Fruit fly (Drosophila melanogaster): Measurements from ENCODE around the gene CG14321.

The CG14321 gene

DNA sequence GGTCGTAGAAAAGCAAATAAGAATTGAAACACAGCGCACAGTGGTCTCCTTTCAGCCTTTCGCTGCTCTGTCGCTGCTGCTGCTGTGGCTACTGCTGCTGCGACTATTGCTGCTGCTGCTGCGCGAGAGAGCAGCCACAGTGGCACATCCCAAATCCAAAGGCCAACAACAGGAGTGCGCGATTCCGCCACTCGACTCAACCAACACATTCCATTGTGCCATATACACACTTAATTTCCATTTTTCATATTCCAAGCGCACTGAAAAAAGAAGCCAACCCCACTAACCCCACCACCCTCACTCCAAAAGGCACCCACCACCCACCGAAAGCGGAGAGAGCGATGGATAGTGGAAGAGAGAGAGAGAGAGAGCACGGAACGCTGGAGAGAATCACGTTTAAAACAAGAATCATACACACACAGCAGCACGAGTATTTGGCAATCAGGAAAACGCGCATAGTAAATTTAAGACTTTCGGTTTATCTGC lies 42.7 kb downstream of the CG14321 start (continued):
- no peak for TF ChIP-seq pho (GFP tag; optimal IDR thresholded peaks at IDR 0.05)
- no peak for TF ChIP-seq exex (tag; optimal IDR thresholded peaks at IDR 0.05)
- TF ChIP-seq chif (GFP tag; optimal IDR thresholded peaks at IDR 0.05) = no peak
- TF ChIP-seq Adf1 (GFP tag; IDR thresholded peaks at IDR 0.05) = peak; percentile 86
- peak; percentile 22 for TF ChIP-seq yki (optimal IDR thresholded peaks at IDR 0.05)
- no peak for TF ChIP-seq CG18476 (GFP tag; optimal IDR thresholded peaks at IDR 0.05)
- no peak for TF ChIP-seq bsh (GFP tag; optimal IDR thresholded peaks at IDR 0.05)
- TF ChIP-seq ssp (GFP tag; IDR thresholded peaks at IDR 0.05) = no peak
- TF ChIP-seq CG10959 (GFP tag; IDR thresholded peaks at IDR 0.05) = 0 out of 2 replicates have a peak, but pooled peaks have one; percentile 7
- no peak for TF ChIP-seq lmd (GFP tag; IDR thresholded peaks at IDR 0.05)
- TF ChIP-seq Med (GFP tag) = peak; percentile 61
- no peak for TF ChIP-seq CG31224 (GFP tag; IDR thresholded peaks at IDR 0.05)
- TF ChIP-seq seq (GFP tag; IDR thresholded peaks at IDR 0.05) = no peak
- TF ChIP-seq CG32767 (GFP tag; IDR thresholded peaks at IDR 0.05) = peak; percentile 50; the same call in 1 of the 2 replicates
- peak; percentile 25 for TF ChIP-seq ewg (GFP tag; optimal IDR thresholded peaks at IDR 0.05)
- peak; percentile 84 for TF ChIP-seq nerfin-1 (tag; optimal IDR thresholded peaks at IDR 0.05)
- TF ChIP-seq lbe (GFP tag; optimal IDR thresholded peaks at IDR 0.05) = no peak
- no peak for TF ChIP-seq Xbp1 (GFP tag; optimal IDR thresholded peaks at IDR 0.05)
- TF ChIP-seq CG4854 (GFP tag; optimal IDR thresholded peaks at IDR 0.05) = no peak
- TF ChIP-seq gro (GFP tag; optimal IDR thresholded peaks at IDR 0.05) = no peak
- no peak for TF ChIP-seq CG14050 (GFP tag; IDR thresholded peaks at IDR 0.05)
- TF ChIP-seq stwl (tag; optimal IDR thresholded peaks at IDR 0.05) = no peak
- TF ChIP-seq ranshi (GFP tag; IDR thresholded peaks at IDR 0.05) = 0 out of 2 replicates have a peak, but pooled peaks have one; percentile 6
- no peak for TF ChIP-seq CG10209 (GFP tag; optimal IDR thresholded peaks at IDR 0.05)
- TF ChIP-seq CG11085 (GFP tag; IDR thresholded peaks at IDR 0.05) = no peak
- peak; percentile 4; the same call in 1 of the 2 replicates for TF ChIP-seq slbo (GFP tag; IDR thresholded peaks at IDR 0.05)
- no peak for TF ChIP-seq CG4424 (GFP tag; optimal IDR thresholded peaks at IDR 0.05)
- no peak for TF ChIP-seq GATAe (GFP tag; conservative IDR thresholded peaks at IDR 0.05)
- TF ChIP-seq fd3F (GFP tag; optimal IDR thresholded peaks at IDR 0.05) = no peak
- no peak for TF ChIP-seq Ets65A (GFP tag)
- peak; percentile 34; the same call in 1 of the 2 replicates for TF ChIP-seq bbx (GFP tag; IDR thresholded peaks at IDR 0.05; ENCODE audit: partially characterized antibody)
- TF ChIP-seq CG3726 (GFP tag; IDR thresholded peaks at IDR 0.05) = no peak
- 0 out of 2 replicates have a peak, but pooled peaks have one; percentile 11 for TF ChIP-seq nerfin-2 (GFP tag; IDR thresholded peaks at IDR 0.05; ENCODE audit: partially characterized antibody)
- no peak for TF ChIP-seq CG17912 (GFP tag; optimal IDR thresholded peaks at IDR 0.05)
- TF ChIP-seq CG12769 (tag; optimal IDR thresholded peaks at IDR 0.05) = no peak
- TF ChIP-seq CG10543 (GFP tag; optimal IDR thresholded peaks at IDR 0.05) = peak; percentile 5
- TF ChIP-seq Bgb (GFP tag; IDR thresholded peaks at IDR 0.05; ENCODE audit: partially characterized antibody) = peak; percentile 20; the same call in 1 of the 2 replicates
- TF ChIP-seq CG3838 (GFP tag; optimal IDR thresholded peaks at IDR 0.05) = no peak
- no peak for TF ChIP-seq HHEX (GFP tag; optimal IDR thresholded peaks at IDR 0.05)
- TF ChIP-seq CG6175 (GFP tag; IDR thresholded peaks at IDR 0.05) = 0 out of 3 replicates have a peak, but pooled peaks have one; percentile 57
- TF ChIP-seq Doc2 (GFP tag; IDR thresholded peaks at IDR 0.05) = no peak
- no peak for TF ChIP-seq Taf1 (GFP tag; IDR thresholded peaks at IDR 0.05)
- TF ChIP-seq Hmr (GFP tag; optimal IDR thresholded peaks at IDR 0.05) = peak; percentile 24
